Fruit fly (Drosophila melanogaster): ENCODE measurements around the gene CG1092.

The CG1092 gene

dm6 chr3R:4249947-4250346 lies 16.6 kb upstream of the CG1092 start:
- no peak for TF ChIP-seq CG5204 (GFP tag; optimal IDR thresholded peaks at IDR 0.05)
- no peak for TF ChIP-seq CG7045 (GFP tag; optimal IDR thresholded peaks at IDR 0.05)
- no peak for TF ChIP-seq cnc (optimal IDR thresholded peaks at IDR 0.05)
- no peak for TF ChIP-seq Mnt (GFP tag; optimal IDR thresholded peaks at IDR 0.05)
- TF ChIP-seq CG1620 (GFP tag; optimal IDR thresholded peaks at IDR 0.05), result no peak
- TF ChIP-seq CG14711 (tag; optimal IDR thresholded peaks at IDR 0.05), result no peak
- TF ChIP-seq CG7101 (tag; optimal IDR thresholded peaks at IDR 0.05), result no peak
- no peak for TF ChIP-seq Clk (GFP tag; optimal IDR thresholded peaks at IDR 0.05)
- TF ChIP-seq Crg-1 (GFP tag; optimal IDR thresholded peaks at IDR 0.05), result no peak
- TF ChIP-seq CG12768 (GFP tag; optimal IDR thresholded peaks at IDR 0.05), result no peak
- TF ChIP-seq tj (GFP tag; optimal IDR thresholded peaks at IDR 0.05), result no peak
- TF ChIP-seq CG11617 (GFP tag; optimal IDR thresholded peaks at IDR 0.05), result no peak
- no peak for TF ChIP-seq ovo (GFP tag; optimal IDR thresholded peaks at IDR 0.05)
- TF ChIP-seq bab1 (GFP tag; optimal IDR thresholded peaks at IDR 0.05), result no peak
- no peak for TF ChIP-seq cic (GFP tag; optimal IDR thresholded peaks at IDR 0.05)

dm6 chr3R:4251241-4251640 lies 15.3 kb upstream of the CG1092 start, which contains the start of gene TwdlG:
Gene TwdlG (minus strand): TSS chr3R:4251341.
- TF ChIP-seq CG7101 (tag; optimal IDR thresholded peaks at IDR 0.05) (no peak), kay (GFP tag; ENCODE audit: borderline replicate concordance) (peak; percentile 74)

- TF ChIP-seq ovo (GFP tag; optimal IDR thresholded peaks at IDR 0.05) (no peak), cic (GFP tag; optimal IDR thresholded peaks at IDR 0.05) (no peak), cnc (optimal IDR thresholded peaks at IDR 0.05) (no peak), CG14711 (tag; optimal IDR thresholded peaks at IDR 0.05) (no peak), bab1 (GFP tag; optimal IDR thresholded peaks at IDR 0.05) (no peak), pad (GFP tag; optimal IDR thresholded peaks at IDR 0.05) (no peak), kay (GFP tag; ENCODE audit: borderline replicate concordance) (no peak), CG5204 (GFP tag; optimal IDR thresholded peaks at IDR 0.05) (no peak), CG1620 (GFP tag; optimal IDR thresholded peaks at IDR 0.05) (no peak), Hr96 (GFP tag; optimal IDR thresholded peaks at IDR 0.05) (no peak), toe (GFP tag; optimal IDR thresholded peaks at IDR 0.05) (no peak)
Observed at dm6 chr3R:4252943-4253342, 13.6 kb upstream of the CG1092 start, which contains the start of gene CG14644. Gene CG14644 (minus strand): TSS chr3R:4253043.

dm6 chr3R:4254408-4254807 lies 12.2 kb upstream of the CG1092 start, which contains the start of gene TwdlV:
Gene TwdlV (plus strand): TSS chr3R:4254708.
- TF ChIP-seq tj (GFP tag; optimal IDR thresholded peaks at IDR 0.05) (no peak), CG5204 (GFP tag; optimal IDR thresholded peaks at IDR 0.05) (no peak), CG1620 (GFP tag; optimal IDR thresholded peaks at IDR 0.05) (no peak), CG14711 (tag; optimal IDR thresholded peaks at IDR 0.05) (no peak), pad (GFP tag; optimal IDR thresholded peaks at IDR 0.05) (no peak), Mnt (GFP tag; optimal IDR thresholded peaks at IDR 0.05) (no peak), ovo (GFP tag; optimal IDR thresholded peaks at IDR 0.05) (no peak), kay (GFP tag; ENCODE audit: borderline replicate concordance) (no peak), CG12768 (GFP tag; optimal IDR thresholded peaks at IDR 0.05) (no peak), Crg-1 (GFP tag; optimal IDR thresholded peaks at IDR 0.05) (no peak), Clk (GFP tag; optimal IDR thresholded peaks at IDR 0.05) (no peak)

dm6 chr3R:4256672-4257071 lies 9.9 kb upstream of the CG1092 start, which contains the start of gene Or82a:
Gene Or82a (plus strand): TSS chr3R:4256972.
- TF ChIP-seq Mnt (GFP tag; optimal IDR thresholded peaks at IDR 0.05) (no peak), CG1620 (GFP tag; optimal IDR thresholded peaks at IDR 0.05) (no peak), CG7045 (GFP tag; optimal IDR thresholded peaks at IDR 0.05) (no peak), Clk (GFP tag; optimal IDR thresholded peaks at IDR 0.05) (no peak), pad (GFP tag; optimal IDR thresholded peaks at IDR 0.05) (no peak), CG33017 (tag; optimal IDR thresholded peaks at IDR 0.05) (no peak)

dm6 chr3R:4268339-4268738 lies 1.8 kb downstream of the CG1092 start:
- no peak for TF ChIP-seq toe (GFP tag; optimal IDR thresholded peaks at IDR 0.05)

- TF ChIP-seq ovo (GFP tag; optimal IDR thresholded peaks at IDR 0.05) (no peak), CG12768 (GFP tag; optimal IDR thresholded peaks at IDR 0.05) (no peak), Hr96 (GFP tag; optimal IDR thresholded peaks at IDR 0.05) (no peak), Crg-1 (GFP tag; optimal IDR thresholded peaks at IDR 0.05) (no peak), Clk (GFP tag; optimal IDR thresholded peaks at IDR 0.05) (no peak), cnc (optimal IDR thresholded peaks at IDR 0.05) (no peak), tj (GFP tag; optimal IDR thresholded peaks at IDR 0.05) (no peak), kay (GFP tag; ENCODE audit: borderline replicate concordance) (no peak), CG11617 (GFP tag; optimal IDR thresholded peaks at IDR 0.05) (no peak), Mnt (GFP tag; optimal IDR thresholded peaks at IDR 0.05) (no peak), toe (GFP tag; optimal IDR thresholded peaks at IDR 0.05) (no peak), pad (GFP tag; optimal IDR thresholded peaks at IDR 0.05) (no peak)
Observed at dm6 chr3R:4277828-4278227, 11.3 kb downstream of the CG1092 start, which contains the start of gene flip. Gene flip (minus strand): TSS chr3R:4277928.

dm6 chr3R:4280062-4280461 lies 13.5 kb downstream of the CG1092 start, which contains the start of gene cpx:
Gene cpx (plus strand): TSS chr3R:4280221.
- TF ChIP-seq CG11617 (GFP tag; optimal IDR thresholded peaks at IDR 0.05), result no peak
